Fruit fly (Drosophila melanogaster) whole organism, wandering third instar larva: ENCODE results near the gene Tsp66E.

Experiments used
- Dif ChIP-seq: fragments of 200-275, 200-300 bp; sonication (Bioruptor generic); optimal IDR thresholded peaks from 2 replicates; lab custom pipeline; 2018; ENCODE audit warnings: missing biosample characterization, missing genetic modification characterization; ENCODE audit not compliant: partially characterized antibody
- GATAd ChIP-seq: sonication (Bioruptor generic); optimal IDR thresholded peaks from 2 replicates; lab custom pipeline; 2016; ENCODE audit warnings: missing biosample characterization, missing genetic modification characterization
- br ChIP-seq: fragments of 200-800 bp; sonication (Bioruptor generic); optimal IDR thresholded peaks from 2 replicates; lab custom pipeline; 2016; ENCODE audit warnings: missing biosample characterization, missing genetic modification characterization
- tai ChIP-seq: sonication (Bioruptor generic); optimal IDR thresholded peaks from 2 replicates; lab custom pipeline; 2016; ENCODE audit warnings: missing biosample characterization, missing genetic modification characterization

dm6 chr3L:8891167-8891618, 21.1 kb upstream of the Tsp66E start, which contains the start of gene Mcm7:
- no peak for TF ChIP-seq Dif (GFP tag; lab: Kevin White, UChicago)
- TF ChIP-seq GATAd (GFP tag; lab: Kevin White, UChicago): no peak
- TF ChIP-seq tai (GFP tag; lab: Kevin White, UChicago): no peak
- TF ChIP-seq br (GFP tag; lab: Kevin White, UChicago): no peak
